Worm (Caenorhabditis elegans): ENCODE results near the gene R09E10.8.

DNA sequence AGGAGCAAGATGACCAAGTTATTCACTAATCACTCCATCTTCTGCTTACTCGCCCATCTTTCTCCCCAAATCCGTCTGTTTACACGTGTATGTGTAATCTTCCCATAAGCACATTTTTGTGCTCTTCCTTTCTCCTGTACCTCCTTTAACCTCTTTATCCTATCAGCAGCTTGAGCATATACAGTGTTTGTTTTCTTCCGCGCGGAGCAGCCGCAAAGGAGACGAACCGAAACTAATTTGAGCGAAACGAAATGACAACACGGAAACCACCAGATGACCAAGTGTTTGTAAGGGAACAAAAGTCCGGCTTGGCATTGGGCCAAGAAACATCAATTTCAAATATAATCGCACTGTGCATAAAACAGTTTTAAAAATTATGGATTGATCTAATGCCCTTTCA, 5.8 kb downstream of the R09E10.8 start:
- TF ChIP-seq mdl-1 (tag; optimal IDR thresholded peaks at IDR 0.05) (no peak), ama-1 (optimal IDR thresholded peaks at IDR 0.05) (no peak), aly-2 (tag; optimal IDR thresholded peaks at IDR 0.05) (no peak), nhr-12 (tag; optimal IDR thresholded peaks at IDR 0.05) (no peak), ztf-11 (tag; optimal IDR thresholded peaks at IDR 0.05) (no peak), fos-1 (tag; optimal IDR thresholded peaks at IDR 0.05) (no peak), unc-62 (GFP tag; optimal IDR thresholded peaks at IDR 0.05) (no peak), elt-2 (tag; optimal IDR thresholded peaks at IDR 0.05) (no peak), skn-1 (tag; optimal IDR thresholded peaks at IDR 0.05) (no peak), zag-1 (tag; optimal IDR thresholded peaks at IDR 0.05) (no peak), snpc-4 (tag; optimal IDR thresholded peaks at IDR 0.05) (no peak)
